Fruit fly (Drosophila melanogaster) whole organism, pupa: Measurements from ENCODE around the gene PIG-H.

Experiments used
- CG10348 ChIP-seq: fragments of 200-800 bp; sonication (Bioruptor generic); IDR thresholded peaks from 2 replicates; pipeline ENCODE4 v1.3.6; 2022; ENCODE audit warnings: missing biosample characterization, missing genetic modification characterization
- CG12605 ChIP-seq: fragments of 200-800 bp; sonication (Bioruptor generic); IDR thresholded peaks from 2 replicates; pipeline ENCODE4 v1.3.6; 2022; ENCODE audit warnings: missing biosample characterization, missing genetic modification characterization
- CG13204 ChIP-seq: fragments of 200-800 bp; sonication (Bioruptor generic); optimal IDR thresholded peaks from 2 replicates; lab custom pipeline; 2018; ENCODE audit warnings: missing biosample characterization, mild to moderate bottlenecking, missing genetic modification characterization, moderate library complexity
- CG14655 ChIP-seq: fragments of 200-800 bp; sonication (Bioruptor generic); optimal IDR thresholded peaks from 3 replicates; lab custom pipeline; 2017; ENCODE audit warnings: mild to moderate bottlenecking, missing biosample characterization, missing genetic modification reagents, missing genetic modification characterization
- CG15710 ChIP-seq: fragments of 200-800 bp; sonication (Bioruptor generic); optimal IDR thresholded peaks from 2 replicates; lab custom pipeline; 2018; ENCODE audit warnings: missing biosample characterization, mild to moderate bottlenecking, missing genetic modification characterization, moderate library complexity
- CG17806 ChIP-seq: fragments of 200-800 bp; sonication (Bioruptor generic); optimal IDR thresholded peaks from 2 replicates; lab custom pipeline; 2018; ENCODE audit warnings: missing biosample characterization, mild to moderate bottlenecking, missing genetic modification characterization, moderate library complexity
- CG32121 ChIP-seq: fragments of 200-800 bp; sonication (Bioruptor generic); IDR thresholded peaks from 2 replicates; pipeline ENCODE4 v1.3.6; 2022; ENCODE audit warnings: missing biosample characterization, missing genetic modification characterization
- CG34367 ChIP-seq: fragments of 200-800 bp; sonication (Bioruptor generic); optimal IDR thresholded peaks from 2 replicates; lab custom pipeline; 2018; ENCODE audit warnings: missing biosample characterization, mild to moderate bottlenecking, missing genetic modification characterization
- CG4496 ChIP-seq: fragments of 200-800 bp; sonication (Bioruptor generic); IDR thresholded peaks from 3 replicates; pipeline ENCODE4 v1.3.6; 2022; ENCODE audit warnings: missing biosample characterization, missing genetic modification characterization
- CG8159 ChIP-seq: fragments of 200-800 bp; sonication (Bioruptor generic); optimal IDR thresholded peaks from 3 replicates; lab custom pipeline; 2018; ENCODE audit warnings: missing biosample characterization, mild to moderate bottlenecking, missing genetic modification characterization, moderate library complexity
- CG8301 ChIP-seq: fragments of 200-800 bp; sonication (Bioruptor generic); optimal IDR thresholded peaks from 2 replicates; lab custom pipeline; 2018; ENCODE audit warnings: missing biosample characterization, mild to moderate bottlenecking, missing genetic modification characterization
- CG9948 ChIP-seq: fragments of 200-800 bp; sonication (Bioruptor generic); optimal IDR thresholded peaks from 2 replicates; lab custom pipeline; 2018; ENCODE audit warnings: missing biosample characterization, mild to moderate bottlenecking, missing genetic modification characterization, moderate library complexity
- D1 ChIP-seq: fragments of 200-800 bp; sonication (Bioruptor generic); optimal IDR thresholded peaks from 2 replicates; lab custom pipeline; 2018; ENCODE audit warnings: missing biosample characterization, mild to moderate bottlenecking, missing genetic modification characterization, moderate library complexity
- EcR ChIP-seq: fragments of 200-800 bp; sonication (Bioruptor generic); optimal IDR thresholded peaks from 3 replicates; lab custom pipeline; 2019; ENCODE audit warnings: missing biosample characterization, missing genetic modification characterization, mild to moderate bottlenecking, moderate library complexity, missing genetic modification reagents
- Ets98B ChIP-seq: fragments of 200-800 bp; sonication (Bioruptor generic); IDR thresholded peaks from 2 replicates; pipeline ENCODE4 v1.3.6; 2022; ENCODE audit warnings: missing biosample characterization, missing genetic modification characterization
- Pif1A ChIP-seq: fragments of 200-800 bp; sonication (Bioruptor generic); optimal IDR thresholded peaks from 3 replicates; lab custom pipeline; 2016; ENCODE audit warnings: missing biosample characterization, missing genetic modification characterization
- Pif1B ChIP-seq: fragments of 200-800 bp; sonication (Bioruptor generic); optimal IDR thresholded peaks from 3 replicates; lab custom pipeline; 2016; ENCODE audit warnings: missing biosample characterization, missing genetic modification characterization
- Snoo ChIP-seq: fragments of 200-800 bp; sonication (Bioruptor generic); optimal IDR thresholded peaks from 3 replicates; lab custom pipeline; 2017; ENCODE audit warnings: missing biosample characterization, mild to moderate bottlenecking, missing genetic modification characterization, inconsistent platforms
- fd96Ca ChIP-seq: fragments of 200-800 bp; sonication (Bioruptor generic); IDR thresholded peaks from 3 replicates; pipeline ENCODE4 v1.3.6; 2022; ENCODE audit warnings: missing biosample characterization, missing genetic modification characterization
- gl ChIP-seq: fragments of 200-800 bp; sonication (Bioruptor generic); optimal IDR thresholded peaks from 2 replicates; lab custom pipeline; 2018; ENCODE audit warnings: missing biosample characterization, mild to moderate bottlenecking, missing genetic modification characterization
- rn ChIP-seq: fragments of 200-800 bp; sonication (Bioruptor generic); IDR thresholded peaks from 2 replicates; pipeline ENCODE4 v1.3.6; 2022; ENCODE audit warnings: missing biosample characterization, missing genetic modification characterization

PIG-H gene

dm6 chr3R:7998778-7999177, 854 bp upstream of the PIG-H start:
- TF ChIP-seq CG13204 (GFP tag; lab: Kevin White, UChicago) (no peak), CG34367 (tag; lab: Kevin White, UChicago) (no peak), Pif1A (no peak), CG8159 (tag; lab: Kevin White, UChicago) (no peak), Snoo (tag; lab: Kevin White, UChicago) (no peak), Ets98B (GFP tag; lab: Robert Waterston, UW) (no peak), CG17806 (no peak), fd96Ca (no peak), CG10348 (GFP tag; lab: Robert Waterston, UW) (no peak), CG12605 (GFP tag; lab: Robert Waterston, UW) (no peak)

dm6 chr3R:8001074-8001669, 1.5 kb downstream of the PIG-H start, which contains the start of the genes Kmn2 and CG2698:
Gene Kmn2, minus strand, starts transcription at chr3R:8001309.
Gene CG2698, plus strand, starts transcription at chr3R:8001562.
- TF ChIP-seq CG10348 (GFP tag; lab: Robert Waterston, UW) (peak; percentile 93), gl (tag; lab: Kevin White, UChicago) (peak; percentile 79), CG17806 (peak; percentile 93), D1 (tag; lab: Kevin White, UChicago) (peak; percentile 80), CG12605 (GFP tag; lab: Robert Waterston, UW) (peak; percentile 95), CG34367 (tag; lab: Kevin White, UChicago) (peak; percentile 92), CG13204 (GFP tag; lab: Kevin White, UChicago) (no peak), EcR (GFP tag; lab: Kevin White, UChicago) (peak; percentile 61), CG9948 (tag; lab: Kevin White, UChicago) (peak; percentile 93), CG8301 (tag; lab: Kevin White, UChicago) (peak; percentile 94), CG15710 (tag; lab: Kevin White, UChicago) (peak; percentile 95), Ets98B (GFP tag; lab: Robert Waterston, UW) (peak; percentile 97), Pif1A (peak; percentile 93), CG4496 (GFP tag; lab: Robert Waterston, UW) (peak; percentile 99), fd96Ca (peak; percentile 96), CG32121 (GFP tag; lab: Robert Waterston, UW) (peak; percentile 97), rn (GFP tag; lab: Robert Waterston, UW) (peak; percentile 97), CG8159 (tag; lab: Kevin White, UChicago) (peak; percentile 96), CG14655 (GFP tag; lab: Kevin White, UChicago) (peak; percentile 94), Snoo (tag; lab: Kevin White, UChicago) (peak; percentile 95), Pif1B (GFP tag; lab: Kevin White, UChicago) (peak; percentile 94)

dm6 chr3R:8007595-8008255, 8.1 kb downstream of the PIG-H start, which contains the start of gene CG2767:
Gene CG2767, minus strand, starts transcription at chr3R:8008110.
- TF ChIP-seq CG15710 (tag; lab: Kevin White, UChicago) (no peak), EcR (GFP tag; lab: Kevin White, UChicago) (peak; percentile 54), CG12605 (GFP tag; lab: Robert Waterston, UW) (peak; percentile 87), CG14655 (GFP tag; lab: Kevin White, UChicago) (no peak), gl (tag; lab: Kevin White, UChicago) (no peak)

- TF ChIP-seq Ets98B (GFP tag; lab: Robert Waterston, UW) (0 out of 2 replicates have a peak, but pooled peaks have one; percentile 6), CG14655 (GFP tag; lab: Kevin White, UChicago) (no peak), CG9948 (tag; lab: Kevin White, UChicago) (no peak), CG4496 (GFP tag; lab: Robert Waterston, UW) (peak; percentile 36; the same call in 1 of the 3 replicates), Snoo (tag; lab: Kevin White, UChicago) (peak; percentile 17), EcR (GFP tag; lab: Kevin White, UChicago) (peak; percentile 94)
Observed at dm6 chr3R:8009080-8009620, 9.5 kb downstream of the PIG-H start, which contains the start of the genes CG11052 and CG3223. Gene CG11052, minus strand, starts transcription at chr3R:8009297. Gene CG3223, plus strand, starts transcription at chr3R:8009400.

- TF ChIP-seq CG14655 (GFP tag; lab: Kevin White, UChicago) (no peak), CG13204 (GFP tag; lab: Kevin White, UChicago) (no peak), CG9948 (tag; lab: Kevin White, UChicago) (no peak), CG4496 (GFP tag; lab: Robert Waterston, UW) (peak; percentile 66), CG34367 (tag; lab: Kevin White, UChicago) (no peak), fd96Ca (peak; percentile 69; the same call in 2 of the 3 replicates), EcR (GFP tag; lab: Kevin White, UChicago) (no peak), CG8159 (tag; lab: Kevin White, UChicago) (no peak), Ets98B (GFP tag; lab: Robert Waterston, UW) (peak; percentile 50), CG17806 (peak; percentile 4), D1 (tag; lab: Kevin White, UChicago) (no peak), CG12605 (GFP tag; lab: Robert Waterston, UW) (no peak), CG10348 (GFP tag; lab: Robert Waterston, UW) (no peak), CG8301 (tag; lab: Kevin White, UChicago) (no peak), gl (tag; lab: Kevin White, UChicago) (no peak), Pif1A (no peak), CG32121 (GFP tag; lab: Robert Waterston, UW) (no peak), Pif1B (GFP tag; lab: Kevin White, UChicago) (no peak), Snoo (tag; lab: Kevin White, UChicago) (no peak), CG15710 (tag; lab: Kevin White, UChicago) (no peak), rn (GFP tag; lab: Robert Waterston, UW) (0 out of 2 replicates have a peak, but pooled peaks have one; percentile 11)
Observed at dm6 chr3R:8013121-8014009, 13.7 kb downstream of the PIG-H start, which contains the start of the genes CG10435 and Pbp95. Gene CG10435, minus strand, starts transcription at chr3R:8013201. Gene Pbp95, plus strand, starts transcription at chr3R:8013791.
